Worm (Caenorhabditis elegans) whole organism, L1 larva: ENCODE measurements around the gene ZK1290.1.

ENCODE experiments used
- ama-1 ChIP-seq: fragments of 150-350 bp; optimal IDR thresholded peaks from 2 replicates; lab custom pipeline; 2014
- egl-27 ChIP-seq, 2 experiments: fragments of 150-350 bp in 1 of 2; sonication (generic microtip); optimal IDR thresholded peaks; 3 replicates each; lab custom pipeline; 2017 to 2018; ENCODE audit warnings: missing biosample characterization in 2 of 2, missing genetic modification characterization in 2 of 2, missing genetic modification reagents in 2 of 2
- isw-1 ChIP-seq: fragments of 200-800 bp; sonication (Bioruptor generic); IDR thresholded peaks from 2 replicates; pipeline ENCODE4 v1.3.6; 2022; ENCODE audit warnings: missing genetic modification characterization, missing compliant biosample characterization
- lin-35 ChIP-seq, 2 experiments: fragments of 150-350 bp; optimal IDR thresholded peaks; 2 replicates each; lab custom pipeline; 2014; ENCODE audit warnings: missing biosample characterization in 2 of 2, missing genetic modification characterization in 2 of 2, missing genetic modification reagents in 2 of 2
- sptf-1 ChIP-seq: fragments of 150-350 bp; optimal IDR thresholded peaks from 2 replicates; lab custom pipeline; 2014; ENCODE audit warnings: missing biosample characterization, missing genetic modification characterization
- unc-62 ChIP-seq: fragments of 150-350 bp; optimal IDR thresholded peaks from 2 replicates; lab custom pipeline; 2014; ENCODE audit warnings: missing biosample characterization, missing genetic modification reagents, missing genetic modification characterization
- unc-86 ChIP-seq: sonication (generic microtip); optimal IDR thresholded peaks from 2 replicates; lab custom pipeline; 2016; ENCODE audit warnings: missing genetic modification characterization, missing compliant biosample characterization

DNA sequence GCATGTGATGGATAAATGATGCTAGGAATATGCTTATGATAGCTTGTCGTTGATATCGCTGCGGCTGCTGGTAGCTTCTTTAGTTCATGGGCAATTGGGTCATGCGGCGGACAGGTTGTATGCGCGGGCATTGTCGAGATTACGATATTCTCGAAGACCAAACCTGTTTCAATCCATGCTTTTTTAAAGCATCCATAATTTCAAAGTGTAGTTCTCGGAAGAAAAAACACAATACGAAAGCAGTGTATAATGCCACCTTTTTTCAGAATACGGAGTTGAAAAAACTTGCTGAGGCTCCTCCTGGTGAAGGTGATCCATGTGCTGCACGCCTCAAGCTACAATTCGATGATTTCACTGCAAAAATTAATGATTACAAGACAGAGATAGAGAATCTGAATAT, 43.7 kb downstream of the ZK1290.1 start, which contains the start of gene osm-8:
- TF ChIP-seq unc-62: no peak
- TF ChIP-seq egl-27 (tag; optimal IDR thresholded peaks at IDR 0.05; lab: Kevin White, UChicago): no peak
- TF ChIP-seq lin-35 (GFP tag; optimal IDR thresholded peaks at IDR 0.05; lab: Kevin White, UChicago): no peak
- TF ChIP-seq ama-1 (lab: Kevin White, UChicago): no peak
- TF ChIP-seq sptf-1 (tag; lab: Kevin White, UChicago): no peak
- no peak for TF ChIP-seq isw-1
- TF ChIP-seq unc-86 (tag; lab: Kevin White, UChicago): no peak
